Fruit fly (Drosophila melanogaster) whole organism, embryonic: ENCODE results near the gene CG14966.
A peak's percentile ranks its signal among the peaks of the same experiment; 100 is the strongest.

Experiments
- Atf3 ChIP-seq: fragments of 200-800 bp; sonication (Bioruptor generic); optimal IDR thresholded peaks from 3 replicates; lab custom pipeline; 2016; ENCODE audit warnings: missing biosample characterization, missing genetic modification characterization
- Bteb2 ChIP-seq: fragments of 200-800 bp; sonication (Bioruptor generic); optimal IDR thresholded peaks from 2 replicates; lab custom pipeline; 2016; ENCODE audit warnings: missing biosample characterization, missing genetic modification characterization
- CG10959 ChIP-seq: fragments of 200-800 bp; sonication (Bioruptor generic); IDR thresholded peaks from 2 replicates; pipeline ENCODE4 v1.3.6; 2022; ENCODE audit warnings: missing biosample characterization, missing genetic modification characterization
- CG11456 ChIP-seq: fragments of 200-800 bp; sonication (Bioruptor generic); IDR thresholded peaks from 3 replicates; pipeline ENCODE4 v1.3.6; 2022; ENCODE audit warnings: missing biosample characterization, missing genetic modification characterization
- CG12299 ChIP-seq: fragments of 200-800 bp; sonication (Bioruptor generic); optimal IDR thresholded peaks from 2 replicates; lab custom pipeline; 2018; ENCODE audit warnings: missing biosample characterization, mild to moderate bottlenecking, missing genetic modification characterization
- CG12391 ChIP-seq: fragments of 200-800 bp; sonication (Bioruptor generic); optimal IDR thresholded peaks from 3 replicates; lab custom pipeline; 2018; ENCODE audit warnings: missing biosample characterization, mild to moderate bottlenecking, missing genetic modification characterization, moderate library complexity
- CG13894 ChIP-seq: fragments of 200-800 bp; sonication (Bioruptor generic); optimal IDR thresholded peaks from 3 replicates; lab custom pipeline; 2018; ENCODE audit warnings: missing biosample characterization, mild to moderate bottlenecking, missing genetic modification characterization, moderate library complexity
- CG14014 ChIP-seq: fragments of 200-800 bp; sonication (Bioruptor generic); IDR thresholded peaks from 2 replicates; pipeline ENCODE4 v1.3.6; 2022; ENCODE audit warnings: missing biosample characterization, missing genetic modification characterization
- CG15073 ChIP-seq: fragments of 200-800 bp; sonication (Bioruptor generic); optimal IDR thresholded peaks from 2 replicates; lab custom pipeline; 2016; ENCODE audit warnings: missing biosample characterization, missing genetic modification characterization
- CG16779 ChIP-seq: fragments of 200-800 bp; sonication (Bioruptor generic); IDR thresholded peaks from 2 replicates; pipeline ENCODE4 v1.3.6; 2022; ENCODE audit warnings: missing biosample characterization, missing genetic modification characterization
- CG17802 ChIP-seq: fragments of 200-800 bp; sonication (Bioruptor generic); optimal IDR thresholded peaks from 2 replicates; lab custom pipeline; 2018; ENCODE audit warnings: missing biosample characterization, mild to moderate bottlenecking, missing genetic modification characterization, moderate library complexity
- CG2116 ChIP-seq: fragments of 200-800 bp; sonication (Bioruptor generic); optimal IDR thresholded peaks from 3 replicates; lab custom pipeline; 2018; ENCODE audit warnings: missing biosample characterization, mild to moderate bottlenecking, missing genetic modification characterization
- CG2202 ChIP-seq: fragments of 200-800 bp; sonication (Bioruptor generic); optimal IDR thresholded peaks from 2 replicates; lab custom pipeline; 2018; ENCODE audit warnings: missing biosample characterization, mild to moderate bottlenecking, missing genetic modification characterization
- CG32767 ChIP-seq: fragments of 200-800 bp; sonication (Bioruptor generic); IDR thresholded peaks from 2 replicates; pipeline ENCODE4 v1.3.6; 2022; ENCODE audit warnings: missing biosample characterization, missing genetic modification characterization
- CG32772 ChIP-seq: fragments of 200-800 bp; sonication (Bioruptor generic); IDR thresholded peaks from 2 replicates; pipeline ENCODE4 v1.3.6; 2022; ENCODE audit warnings: missing biosample characterization, missing genetic modification characterization
- CG34376 ChIP-seq: fragments of 200-800 bp; sonication (Bioruptor generic); optimal IDR thresholded peaks from 2 replicates; lab custom pipeline; 2018; ENCODE audit warnings: missing biosample characterization, mild to moderate bottlenecking, missing genetic modification characterization
- CG3847 ChIP-seq: fragments of 200-800 bp; sonication (Bioruptor generic); IDR thresholded peaks from 2 replicates; pipeline ENCODE4 v1.3.6; 2022; ENCODE audit warnings: missing biosample characterization, missing genetic modification characterization
- CG4404 ChIP-seq: fragments of 200-800 bp; sonication (Bioruptor generic); IDR thresholded peaks from 2 replicates; pipeline ENCODE4 v1.3.6; 2022; ENCODE audit warnings: missing biosample characterization, missing genetic modification characterization
- CG4617 ChIP-seq: fragments of 200-800 bp; sonication (Bioruptor generic); optimal IDR thresholded peaks from 3 replicates; lab custom pipeline; 2016; ENCODE audit warnings: missing biosample characterization, missing genetic modification characterization, borderline replicate concordance
- CG5180 ChIP-seq: fragments of 200-800 bp; sonication (Bioruptor generic); optimal IDR thresholded peaks from 3 replicates; lab custom pipeline; 2017; ENCODE audit warnings: missing biosample characterization, missing genetic modification characterization, mild to moderate bottlenecking, moderate library complexity, missing genetic modification reagents
- CG6689 ChIP-seq: fragments of 200-800 bp; sonication (Bioruptor generic); IDR thresholded peaks from 2 replicates; pipeline ENCODE4 v1.3.6; 2022; ENCODE audit warnings: missing biosample characterization, missing genetic modification characterization
- CG8089 ChIP-seq: fragments of 200-800 bp; sonication (Bioruptor generic); optimal IDR thresholded peaks from 3 replicates; lab custom pipeline; 2016; ENCODE audit warnings: missing biosample characterization, missing genetic modification characterization
- CG8281 ChIP-seq: fragments of 200-800 bp; sonication (Bioruptor generic); optimal IDR thresholded peaks from 2 replicates; lab custom pipeline; 2018; ENCODE audit warnings: missing biosample characterization, mild to moderate bottlenecking, missing genetic modification characterization, moderate library complexity
- Deaf1 ChIP-seq: fragments of 200-800 bp; optimal IDR thresholded peaks from 3 replicates; lab custom pipeline; 2019; ENCODE audit warnings: missing biosample characterization, mild to moderate bottlenecking, missing genetic modification characterization, moderate library complexity
- Doc2 ChIP-seq: fragments of 200-800 bp; sonication (Bioruptor generic); IDR thresholded peaks from 2 replicates; pipeline ENCODE4 v1.3.6; 2022; ENCODE audit warnings: missing biosample characterization, missing genetic modification characterization
- Hr51 ChIP-seq, 2 experiments: fragments of 200-800 bp; sonication (Bioruptor generic); optimal IDR thresholded peaks; 2 replicates in 1 of 2; 3 replicates in 1 of 2; lab custom pipeline; 2016 to 2018; ENCODE audit warnings: missing biosample characterization in 2 of 2, missing genetic modification characterization in 2 of 2, mild to moderate bottlenecking in 1 of 2, moderate library complexity in 1 of 2
- Lpt ChIP-seq: fragments of >200 bp; optimal IDR thresholded peaks from 2 replicates; lab custom pipeline; 2018; ENCODE audit warnings: missing biosample characterization, missing genetic modification characterization
- NK7.1 ChIP-seq: fragments of 200-800 bp; sonication (Bioruptor generic); optimal IDR thresholded peaks from 3 replicates; lab custom pipeline; 2016; ENCODE audit warnings: missing biosample characterization, missing genetic modification characterization
- Nf-YB ChIP-seq: fragments of 200-800 bp; sonication (Bioruptor generic); optimal IDR thresholded peaks from 3 replicates; lab custom pipeline; 2019; ENCODE audit warnings: missing biosample characterization, mild to moderate bottlenecking, missing genetic modification characterization, moderate library complexity
- Opbp ChIP-seq: fragments of 200-800 bp; sonication (Bioruptor generic); IDR thresholded peaks from 3 replicates; pipeline ENCODE4 v1.3.6; 2022; ENCODE audit warnings: missing biosample characterization, missing genetic modification characterization; ENCODE audit not compliant: partially characterized antibody
- Sox102F ChIP-seq: fragments of 200-800 bp; sonication (Bioruptor generic); optimal IDR thresholded peaks from 2 replicates; lab custom pipeline; 2018; ENCODE audit warnings: missing biosample characterization, mild to moderate bottlenecking, missing genetic modification characterization, moderate library complexity
- Taf1 ChIP-seq: fragments of 200-800 bp; sonication (Bioruptor generic); IDR thresholded peaks from 2 replicates; pipeline ENCODE4 v1.3.6; 2022; ENCODE audit warnings: missing biosample characterization, missing genetic modification characterization
- YL-1 ChIP-seq: fragments of 200-800 bp; sonication (Bioruptor generic); optimal IDR thresholded peaks from 3 replicates; lab custom pipeline; 2017; ENCODE audit warnings: missing biosample characterization, mild to moderate bottlenecking, missing genetic modification characterization
- ash1 ChIP-seq: fragments of 200-800 bp; sonication (Bioruptor generic); optimal IDR thresholded peaks from 2 replicates; lab custom pipeline; 2018; ENCODE audit warnings: missing biosample characterization, mild to moderate bottlenecking, missing genetic modification characterization
- az2 ChIP-seq: fragments of 200-800 bp; sonication (Bioruptor generic); optimal IDR thresholded peaks from 3 replicates; lab custom pipeline; 2016; ENCODE audit warnings: missing biosample characterization, missing genetic modification characterization
- chif ChIP-seq, 2 experiments: fragments of 200-800 bp; sonication (Bioruptor generic); optimal IDR thresholded peaks; 3 replicates each; lab custom pipeline; 2016; ENCODE audit warnings: missing biosample characterization in 2 of 2, missing genetic modification characterization in 2 of 2
- ewg ChIP-seq: fragments of 200-800 bp; sonication (Bioruptor generic); optimal IDR thresholded peaks from 3 replicates; lab custom pipeline; 2017; ENCODE audit warnings: mild to moderate bottlenecking, missing biosample characterization, missing genetic modification reagents, missing genetic modification characterization
- gsb-n ChIP-seq: fragments of 200-800 bp; sonication (Bioruptor generic); optimal IDR thresholded peaks from 3 replicates; lab custom pipeline; 2018; ENCODE audit warnings: missing biosample characterization, mild to moderate bottlenecking, missing genetic modification characterization
- hb ChIP-seq: fragments of 200-800 bp; sonication (Bioruptor generic); IDR thresholded peaks from 3 replicates; pipeline ENCODE4 v1.3.6; 2022; ENCODE audit warnings: missing biosample characterization, missing genetic modification characterization; ENCODE audit not compliant: partially characterized antibody
- jing ChIP-seq: fragments of 200-800 bp; sonication (Bioruptor generic); optimal IDR thresholded peaks from 2 replicates; lab custom pipeline; 2018; ENCODE audit warnings: missing biosample characterization, mild to moderate bottlenecking, missing genetic modification characterization
- kay ChIP-seq: fragments of 200-800 bp; sonication (Bioruptor generic); optimal IDR thresholded peaks from 2 replicates; lab custom pipeline; 2016; ENCODE audit warnings: missing biosample characterization, missing genetic modification characterization
- knrl ChIP-seq: fragments of 200-800 bp; sonication (Bioruptor generic); IDR thresholded peaks from 3 replicates; pipeline ENCODE4 v1.3.6; 2022; ENCODE audit warnings: missing biosample characterization, missing genetic modification characterization; ENCODE audit not compliant: partially characterized antibody
- otp ChIP-seq: fragments of 200-800 bp; sonication (Bioruptor generic); IDR thresholded peaks from 3 replicates; pipeline ENCODE4, ENCODE4 v1.3.6; 2022; ENCODE audit warnings: missing biosample characterization, missing genetic modification characterization
- p53 ChIP-seq: fragments of 200-800 bp; sonication (Bioruptor generic); optimal IDR thresholded peaks from 2 replicates; lab custom pipeline; 2016; ENCODE audit warnings: missing biosample characterization, missing genetic modification characterization
- pb ChIP-seq: fragments of 200-800 bp; sonication (Bioruptor generic); optimal IDR thresholded peaks from 3 replicates; lab custom pipeline; 2016; ENCODE audit warnings: missing biosample characterization, missing genetic modification characterization
- peb ChIP-seq: fragments of 200-800 bp; sonication (Bioruptor generic); IDR thresholded peaks from 2 replicates; pipeline ENCODE4 v1.3.6; 2022; ENCODE audit warnings: missing biosample characterization, missing genetic modification characterization
- slou ChIP-seq: fragments of 200-800 bp; sonication (Bioruptor generic); optimal IDR thresholded peaks from 3 replicates; lab custom pipeline; 2016; ENCODE audit warnings: missing biosample characterization, missing genetic modification characterization
- trem ChIP-seq: fragments of 200-800 bp; optimal IDR thresholded peaks from 3 replicates; lab custom pipeline; 2019; ENCODE audit warnings: missing biosample characterization, mild to moderate bottlenecking, missing genetic modification characterization, moderate library complexity
- zfh1 ChIP-seq: fragments of 200-800 bp; sonication (Bioruptor generic); IDR thresholded peaks from 3 replicates; pipeline ENCODE4 v1.3.6; 2022; ENCODE audit warnings: missing biosample characterization, missing genetic modification characterization

The CG14966 gene

DNA sequence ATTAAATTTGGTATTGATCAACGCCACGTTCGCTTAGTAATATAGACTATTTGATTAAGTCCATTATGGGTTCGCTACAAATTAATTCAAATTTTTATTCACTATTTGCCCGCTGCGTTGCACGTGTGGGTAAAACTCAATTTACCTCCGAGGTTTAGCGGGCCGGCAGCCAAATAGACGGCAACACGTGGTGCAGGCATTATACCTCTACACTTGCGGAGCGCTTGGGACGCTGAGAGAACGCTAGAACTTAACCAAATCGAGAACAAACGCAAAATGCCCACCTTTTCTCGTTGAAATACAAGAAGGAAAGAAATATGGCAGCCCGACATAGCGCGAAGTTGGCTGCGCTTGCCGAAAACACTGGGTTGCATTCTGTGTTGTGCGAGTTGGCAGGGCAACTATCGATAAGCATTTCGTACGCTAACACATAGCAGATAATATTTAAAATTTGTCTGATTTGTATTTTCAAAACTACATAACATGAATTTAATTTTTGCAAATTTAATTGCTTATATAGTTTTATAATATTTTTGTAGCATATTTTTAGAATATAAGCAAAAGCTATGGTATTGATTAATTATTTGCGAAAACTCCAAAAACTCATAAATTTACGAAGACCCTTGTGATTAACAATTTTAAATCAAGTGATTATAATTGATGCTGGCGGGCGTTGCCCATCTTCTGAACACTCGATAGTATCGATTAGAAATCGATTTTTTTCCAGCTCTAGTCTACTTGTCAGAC lies 25.4 kb upstream of the CG14966 start, which contains the start of the genes RpL28 and eIF1 (continued):
- peak; percentile 89 for TF ChIP-seq CG3847 (GFP tag; lab: Robert Waterston, UW)
- TF ChIP-seq CG32767, result peak; percentile 57; the same call in 1 of the 2 replicates
- peak; percentile 85 for TF ChIP-seq CG2202
- peak; percentile 81 for TF ChIP-seq CG5180 (GFP tag; lab: Kevin White, UChicago)
- TF ChIP-seq CG34376, result peak; percentile 97
- peak; percentile 84 for TF ChIP-seq NK7.1 (GFP tag; lab: Kevin White, UChicago)
- peak; percentile 90 for TF ChIP-seq Atf3 (GFP tag; lab: Kevin White, UChicago)
- peak; percentile 74; the same call in 1 of the 3 replicates for TF ChIP-seq hb (GFP tag; lab: Robert Waterston, UW)
- peak; percentile 84 for TF ChIP-seq CG16779 (GFP tag; lab: Robert Waterston, UW)
- TF ChIP-seq CG2116 (GFP tag; lab: Kevin White, UChicago), result peak; percentile 100
- TF ChIP-seq Nf-YB (GFP tag; lab: Kevin White, UChicago), result peak; percentile 64
- TF ChIP-seq CG10959, result peak; percentile 78
- TF ChIP-seq YL-1 (GFP tag; lab: Kevin White, UChicago), result peak; percentile 98
- peak; percentile 52; the same call in 1 of the 2 replicates for TF ChIP-seq peb (GFP tag; lab: Robert Waterston, UW)
- TF ChIP-seq Taf1 (GFP tag; lab: Robert Waterston, UW), result peak; percentile 45; the same call in 1 of the 2 replicates
- TF ChIP-seq Sox102F (GFP tag; lab: Kevin White, UChicago), result no peak
- peak; percentile 91 for TF ChIP-seq slou
- TF ChIP-seq CG8089, result peak; percentile 93
- TF ChIP-seq ash1, result peak; percentile 96
- TF ChIP-seq chif (GFP tag; optimal IDR thresholded peaks at IDR 0.05; lab: Kevin White, UChicago), result peak; percentile 84 to 91
- peak; percentile 88 for TF ChIP-seq pb (GFP tag; lab: Kevin White, UChicago)
- peak; percentile 88 for TF ChIP-seq CG4617 (GFP tag; lab: Kevin White, UChicago)
- peak; percentile 73 for TF ChIP-seq CG14014 (GFP tag; lab: Robert Waterston, UW)
- TF ChIP-seq CG32772, result peak; percentile 82
- TF ChIP-seq CG4404 (GFP tag; lab: Robert Waterston, UW), result peak; percentile 66
- TF ChIP-seq CG15073, result no peak
- TF ChIP-seq jing (GFP tag; lab: Kevin White, UChicago), result no peak
- peak; percentile 84 for TF ChIP-seq CG13894 (tag; lab: Kevin White, UChicago)
- TF ChIP-seq zfh1 (GFP tag; lab: Robert Waterston, UW), result peak; percentile 93
- TF ChIP-seq CG12299, result peak; percentile 77
- peak; percentile 75 for TF ChIP-seq CG8281 (tag; lab: Kevin White, UChicago)
- peak; percentile 92 for TF ChIP-seq CG12391 (tag; lab: Kevin White, UChicago)
- no peak for TF ChIP-seq Deaf1 (tag; lab: Kevin White, UChicago)
- TF ChIP-seq trem (tag; lab: Kevin White, UChicago), result peak; percentile 99
- peak; percentile 89 for TF ChIP-seq CG17802 (tag; lab: Kevin White, UChicago)
- TF ChIP-seq Bteb2 (GFP tag; lab: Kevin White, UChicago), result peak; percentile 86
- TF ChIP-seq gsb-n (tag; lab: Kevin White, UChicago), result peak; percentile 52
- TF ChIP-seq Lpt (GFP tag; lab: Kevin White, UChicago), result no peak
- TF ChIP-seq Hr51 (GFP tag; optimal IDR thresholded peaks at IDR 0.05; lab: Kevin White, UChicago), result peak; percentile 45 to 93
- peak; percentile 88 for TF ChIP-seq az2
- TF ChIP-seq p53, result peak; percentile 82
- TF ChIP-seq Doc2 (GFP tag; lab: Robert Waterston, UW), result no peak
- peak; percentile 73 for TF ChIP-seq CG6689
- TF ChIP-seq Opbp (GFP tag; lab: Robert Waterston, UW), result peak; percentile 99
- TF ChIP-seq knrl, result peak; percentile 82
- TF ChIP-seq kay (GFP tag; lab: Kevin White, UChicago), result peak; percentile 61
- peak; percentile 95 for TF ChIP-seq CG11456 (GFP tag; lab: Robert Waterston, UW)
- TF ChIP-seq otp (GFP tag; lab: Robert Waterston, UW), result peak; percentile 94
- peak; percentile 84 for TF ChIP-seq ewg (GFP tag; lab: Kevin White, UChicago)
